Worm (Caenorhabditis elegans) whole organism, L1 larva: Measurements from ENCODE around the gene aars-1.

Experiments used
- C34B4.2 ChIP-seq: sonication (generic microtip); optimal IDR thresholded peaks from 2 replicates; lab custom pipeline; 2017; ENCODE audit warnings: mild to moderate bottlenecking, missing genetic modification characterization, missing compliant biosample characterization
- F16B12.6 ChIP-seq: fragments of 150-350 bp; optimal IDR thresholded peaks from 2 replicates; lab custom pipeline; 2014; ENCODE audit warnings: missing biosample characterization, missing genetic modification characterization
- aha-1 ChIP-seq: fragments of 150-350 bp; optimal IDR thresholded peaks from 2 replicates; lab custom pipeline; 2014; ENCODE audit warnings: missing biosample characterization, missing genetic modification characterization
- alr-1 ChIP-seq: fragments of 200-800 bp; sonication (Bioruptor generic); optimal IDR thresholded peaks from 2 replicates; lab custom pipeline; 2018; ENCODE audit warnings: borderline replicate concordance, mild to moderate bottlenecking, missing genetic modification characterization, missing compliant biosample characterization
- ceh-63 ChIP-seq: fragments of 200-800 bp; sonication (Bioruptor generic); optimal IDR thresholded peaks from 2 replicates; lab custom pipeline; 2018; ENCODE audit warnings: mild to moderate bottlenecking, missing genetic modification characterization, missing compliant biosample characterization
- ceh-90 ChIP-seq: sonication (generic microtip); optimal IDR thresholded peaks from 2 replicates; lab custom pipeline; 2016; ENCODE audit warnings: missing genetic modification characterization, missing compliant biosample characterization
- ces-1 ChIP-seq: fragments of 150-350 bp; optimal IDR thresholded peaks from 2 replicates; lab custom pipeline; 2014; ENCODE audit warnings: missing biosample characterization, missing genetic modification reagents, missing genetic modification characterization
- dpl-1 ChIP-seq, 3 experiments: fragments of 150-350 bp in 2 of 3; sonication (generic microtip) in 1 of 3; optimal IDR thresholded peaks; 2 replicates each; lab custom pipeline; 2014 to 2017; ENCODE audit warnings: missing biosample characterization in 3 of 3, missing genetic modification characterization in 3 of 3, missing genetic modification reagents in 3 of 3
- efl-3 ChIP-seq: fragments of 200-800 bp; sonication (Bioruptor generic); optimal IDR thresholded peaks from 2 replicates; lab custom pipeline; 2018; ENCODE audit warnings: mild to moderate bottlenecking, missing genetic modification characterization, missing compliant biosample characterization
- egl-27 ChIP-seq, 2 experiments: fragments of 150-350 bp in 1 of 2; sonication (generic microtip); optimal IDR thresholded peaks; 3 replicates each; lab custom pipeline; 2017 to 2018; ENCODE audit warnings: missing biosample characterization in 2 of 2, missing genetic modification characterization in 2 of 2, missing genetic modification reagents in 2 of 2
- elt-2 ChIP-seq: sonication (generic microtip); optimal IDR thresholded peaks from 2 replicates; lab custom pipeline; 2016; ENCODE audit warnings: missing genetic modification characterization, mild to moderate bottlenecking, inconsistent platforms, missing compliant biosample characterization, missing genetic modification reagents
- fkh-10 ChIP-seq: sonication (generic microtip); optimal IDR thresholded peaks from 2 replicates; lab custom pipeline; 2017; ENCODE audit warnings: missing biosample characterization, missing genetic modification reagents, missing genetic modification characterization
- fkh-4 ChIP-seq: sonication (generic microtip); optimal IDR thresholded peaks from 2 replicates; lab custom pipeline; 2016; ENCODE audit warnings: missing compliant biosample characterization, missing genetic modification characterization, borderline replicate concordance
- fkh-8 ChIP-seq: sonication (generic microtip); optimal IDR thresholded peaks from 2 replicates; lab custom pipeline; 2016; ENCODE audit warnings: mild to moderate bottlenecking, missing genetic modification characterization, missing compliant biosample characterization
- lin-13 ChIP-seq: fragments of 150-350 bp; optimal IDR thresholded peaks from 2 replicates; lab custom pipeline; 2014; ENCODE audit warnings: missing biosample characterization, missing genetic modification reagents, missing genetic modification characterization
- lin-35 ChIP-seq, 2 experiments: fragments of 150-350 bp; optimal IDR thresholded peaks; 2 replicates each; lab custom pipeline; 2014; ENCODE audit warnings: missing biosample characterization in 2 of 2, missing genetic modification characterization in 2 of 2, missing genetic modification reagents in 2 of 2
- lsy-2 ChIP-seq, 2 experiments: fragments of 150-350 bp; optimal IDR thresholded peaks; 2 replicates each; lab custom pipeline; 2014; ENCODE audit warnings: missing biosample characterization in 2 of 2, missing genetic modification characterization in 2 of 2
- mab-9 ChIP-seq: fragments of 200-800 bp; sonication (Bioruptor generic); IDR thresholded peaks from 2 replicates; pipeline ENCODE4 v1.3.6; 2022; ENCODE audit warnings: missing genetic modification reagents, missing genetic modification characterization, missing compliant biosample characterization
- mef-2 ChIP-seq: fragments of 150-350 bp; optimal IDR thresholded peaks from 2 replicates; lab custom pipeline; 2014; ENCODE audit warnings: missing biosample characterization, missing genetic modification characterization
- nhr-12 ChIP-seq: sonication (generic microtip); optimal IDR thresholded peaks from 2 replicates; lab custom pipeline; 2017; ENCODE audit warnings: missing biosample characterization, missing genetic modification characterization
- nhr-47 ChIP-seq: sonication (generic microtip); optimal IDR thresholded peaks from 2 replicates; lab custom pipeline; 2016; ENCODE audit warnings: mild to moderate bottlenecking, missing genetic modification characterization, moderate library complexity, missing compliant biosample characterization
- nhr-71 ChIP-seq: sonication (generic microtip); optimal IDR thresholded peaks from 2 replicates; lab custom pipeline; 2016; ENCODE audit warnings: mild to moderate bottlenecking, missing genetic modification characterization, moderate library complexity, missing compliant biosample characterization
- nhr-77 ChIP-seq: fragments of 150-350 bp; optimal IDR thresholded peaks from 2 replicates; lab custom pipeline; 2014; ENCODE audit warnings: missing biosample characterization, missing genetic modification characterization
- nhr-85 ChIP-seq: sonication (generic microtip); peaks from one replicate; lab custom pipeline; 2016; ENCODE audit warnings: missing genetic modification characterization, inconsistent platforms, missing compliant biosample characterization
- nhr-90 ChIP-seq: sonication (generic microtip); optimal IDR thresholded peaks from 2 replicates; lab custom pipeline; 2016; ENCODE audit warnings: mild to moderate bottlenecking, missing genetic modification characterization, missing compliant biosample characterization; ENCODE audit not compliant: poor library complexity
- rnt-1 ChIP-seq: sonication (generic microtip); optimal IDR thresholded peaks from 2 replicates; lab custom pipeline; 2016; ENCODE audit warnings: mild to moderate bottlenecking, missing genetic modification characterization, moderate library complexity, missing compliant biosample characterization
- snu-23 ChIP-seq: sonication (generic microtip); optimal IDR thresholded peaks from 2 replicates; lab custom pipeline; 2016; ENCODE audit warnings: missing genetic modification characterization, missing compliant biosample characterization
- sptf-1 ChIP-seq: fragments of 150-350 bp; optimal IDR thresholded peaks from 2 replicates; lab custom pipeline; 2014; ENCODE audit warnings: missing biosample characterization, missing genetic modification characterization
- tbx-2 ChIP-seq: sonication (generic microtip); optimal IDR thresholded peaks from 2 replicates; lab custom pipeline; 2016; ENCODE audit warnings: missing genetic modification characterization, missing compliant biosample characterization
- unc-30 ChIP-seq: sonication (generic microtip); optimal IDR thresholded peaks from 2 replicates; lab custom pipeline; 2017; ENCODE audit warnings: missing biosample characterization, missing genetic modification characterization
- unc-62 ChIP-seq: fragments of 150-350 bp; optimal IDR thresholded peaks from 2 replicates; lab custom pipeline; 2014; ENCODE audit warnings: missing biosample characterization, missing genetic modification reagents, missing genetic modification characterization
- xbp-1 ChIP-seq: sonication (generic microtip); optimal IDR thresholded peaks from 2 replicates; lab custom pipeline; 2016; ENCODE audit warnings: missing genetic modification characterization, missing compliant biosample characterization
- zag-1 ChIP-seq: fragments of 150-350 bp; optimal IDR thresholded peaks from 2 replicates; lab custom pipeline; 2014; ENCODE audit warnings: missing biosample characterization, missing genetic modification characterization
- zip-4 ChIP-seq: fragments of 200-800 bp; sonication (Bioruptor generic); optimal IDR thresholded peaks from 2 replicates; lab custom pipeline; 2018; ENCODE audit warnings: mild to moderate bottlenecking, missing genetic modification characterization, moderate library complexity, missing compliant biosample characterization

aars-1 gene

ce11 chrII:11440265-11440664 lies 24.0 kb downstream of the aars-1 start, which contains the start of gene VW02B12L.2 (continued):
- no peak for TF ChIP-seq F16B12.6 (tag; lab: Kevin White, UChicago)
- TF ChIP-seq nhr-71: peak; percentile 59
- TF ChIP-seq dpl-1 (GFP tag; optimal IDR thresholded peaks at IDR 0.05; lab: Kevin White, UChicago): peak; percentile 80 to 90 (median 89)

- peak in 1 of 2 experiments; percentile 12 for TF ChIP-seq lin-35 (GFP tag; optimal IDR thresholded peaks at IDR 0.05; lab: Kevin White, UChicago)
- TF ChIP-seq nhr-71: no peak
Observed at ce11 chrII:11438417-11438816, 25.9 kb downstream of the aars-1 start, which contains the start of gene vha-6. TSS of gene vha-6 (minus strand) at chrII:11438452.

ce11 chrII:11433942-11434341 lies 30.4 kb downstream of the aars-1 start, which contains the start of gene C05D12.5:
TSS of gene C05D12.5 (plus strand) at chrII:11434242.
- TF ChIP-seq nhr-12 (tag; lab: Kevin White, UChicago) (no peak), egl-27 (tag; optimal IDR thresholded peaks at IDR 0.05; lab: Kevin White, UChicago) (no peak), efl-3 (GFP tag; lab: Kevin White, UChicago) (no peak), unc-62 (GFP tag; lab: Kevin White, UChicago) (no peak), snu-23 (GFP tag; lab: Kevin White, UChicago) (no peak), lsy-2 (tag; optimal IDR thresholded peaks at IDR 0.05; lab: Kevin White, UChicago) (no peak), ces-1 (GFP tag; lab: Kevin White, UChicago) (no peak), xbp-1 (tag; lab: Kevin White, UChicago) (no peak), rnt-1 (tag; lab: Kevin White, UChicago) (no peak)
- TF ChIP-seq, all 84 proteins: peak for 0

- TF ChIP-seq zag-1 (tag; lab: Kevin White, UChicago): no peak
- TF ChIP-seq fkh-4 (tag; lab: Kevin White, UChicago): no peak
- TF ChIP-seq elt-2 (tag; lab: Kevin White, UChicago): no peak
- no peak for TF ChIP-seq mef-2
- no peak for TF ChIP-seq nhr-77 (tag; lab: Kevin White, UChicago)
- no peak for TF ChIP-seq C34B4.2 (tag; lab: Kevin White, UChicago)
- no peak for TF ChIP-seq sptf-1 (tag; lab: Kevin White, UChicago)
- TF ChIP-seq tbx-2 (tag; lab: Kevin White, UChicago): no peak
- no peak for TF ChIP-seq nhr-90 (tag; lab: Kevin White, UChicago)
- TF ChIP-seq zip-4 (GFP tag; lab: Kevin White, UChicago): no peak
- TF ChIP-seq lin-13 (GFP tag; lab: Kevin White, UChicago): no peak
- no peak for TF ChIP-seq ceh-90 (tag; lab: Kevin White, UChicago)
- no peak for TF ChIP-seq unc-30
- TF ChIP-seq alr-1 (tag; lab: Kevin White, UChicago): no peak
- TF ChIP-seq fkh-10: no peak
- TF ChIP-seq, all 84 proteins: peak for 0
Observed at ce11 chrII:11431584-11431983, 32.7 kb downstream of the aars-1 start, which contains the start of gene C05D12.4. TSS of gene C05D12.4 (plus strand) at chrII:11431884.

ce11 chrII:11428599-11428998 lies 35.7 kb downstream of the aars-1 start:
- TF ChIP-seq egl-27 (tag; optimal IDR thresholded peaks at IDR 0.05; lab: Kevin White, UChicago) (no peak), ceh-63 (no peak), dpl-1 (GFP tag; optimal IDR thresholded peaks at IDR 0.05; lab: Kevin White, UChicago) (no peak), tbx-2 (tag; lab: Kevin White, UChicago) (no peak), elt-2 (tag; lab: Kevin White, UChicago) (peak; percentile 10)

ce11 chrII:11427322-11427721 lies 37.0 kb downstream of the aars-1 start:
- no peak for TF ChIP-seq aha-1 (tag; lab: Kevin White, UChicago)
- TF ChIP-seq fkh-8 (tag; lab: Kevin White, UChicago): no peak
- TF ChIP-seq mab-9 (GFP tag; lab: Robert Waterston, UW): no peak
- no peak for TF ChIP-seq nhr-85
- no peak for TF ChIP-seq nhr-47 (tag; lab: Kevin White, UChicago)
